Worm (Caenorhabditis elegans): ENCODE results near the gene frpr-15.
A peak's percentile ranks its signal among the peaks of the same experiment; 100 is the strongest.

The frpr-15 gene

DNA sequence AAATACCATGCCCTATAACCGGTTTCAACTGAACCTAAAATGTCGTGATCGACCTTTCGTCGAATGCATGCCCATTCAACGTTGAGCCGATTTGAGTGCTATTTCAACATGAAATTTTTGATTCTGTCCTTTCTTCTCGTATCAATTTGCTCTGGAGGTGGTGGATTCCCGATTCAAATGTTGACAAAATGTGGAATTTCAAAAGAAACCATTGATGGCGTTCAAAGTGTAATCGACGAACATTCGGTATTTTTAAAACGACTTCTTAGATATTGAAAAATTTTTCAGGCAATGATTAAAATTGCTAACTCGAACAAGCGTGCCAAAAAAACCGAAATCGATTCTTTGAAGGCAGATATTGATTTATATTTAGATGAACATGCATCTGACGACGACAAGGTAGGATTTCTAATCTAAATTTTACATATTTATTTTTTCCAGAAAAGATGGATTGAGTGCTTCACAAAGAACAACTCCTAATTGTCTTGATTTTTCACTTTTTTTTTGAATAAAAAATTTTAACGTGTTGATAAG lies 47.3 kb downstream of the frpr-15 start, which contains the start of gene R11D1.13:
R11D1.13 (plus strand) TSS at position 51 of the 534 bp plus-strand sequence.
- TF ChIP-seq ama-1 (optimal IDR thresholded peaks at IDR 0.05) (no peak), daf-19 (GFP tag; conservative IDR thresholded peaks at IDR 0.05) (0 out of 2 replicates have a peak, but pooled peaks have one; percentile 46), lin-38 (GFP tag; IDR thresholded peaks at IDR 0.05) (peak; percentile 36; the same call in 1 of the 2 replicates), egl-43 (GFP tag; IDR thresholded peaks at IDR 0.05) (no peak), lin-39 (tag; optimal IDR thresholded peaks at IDR 0.05) (no peak), dmd-9 (GFP tag; IDR thresholded peaks at IDR 0.05) (no peak), nhr-48 (tag; optimal IDR thresholded peaks at IDR 0.05) (no peak), mes-2 (tag; optimal IDR thresholded peaks at IDR 0.05; ENCODE audit: poor library complexity, severe bottlenecking) (no peak), lin-13 (GFP tag; optimal IDR thresholded peaks at IDR 0.05) (no peak), mxl-3 (GFP tag; optimal IDR thresholded peaks at IDR 0.05) (no peak), spr-1 (tag; optimal IDR thresholded peaks at IDR 0.05) (no peak), aha-1 (tag) (no peak), madf-9 (GFP tag; conservative IDR thresholded peaks at IDR 0.05) (no peak), zfp-3 (GFP tag; conservative IDR thresholded peaks at IDR 0.05) (no peak), Y48G9A.11 (GFP tag; IDR thresholded peaks at IDR 0.05) (peak; percentile 31; the same call in 1 of the 2 replicates), D1046.2 (GFP tag; IDR thresholded peaks at IDR 0.05) (no peak), egl-27 (tag; optimal IDR thresholded peaks at IDR 0.05) (no peak), zag-1 (tag; optimal IDR thresholded peaks at IDR 0.05) (no peak), Y5F2A.4 (GFP tag; optimal IDR thresholded peaks at IDR 0.05) (no peak), nhr-10 (tag; optimal IDR thresholded peaks at IDR 0.05) (no peak), ces-1 (GFP tag; optimal IDR thresholded peaks at IDR 0.05) (no peak), pqm-1 (tag; optimal IDR thresholded peaks at IDR 0.05) (no peak), ztf-7 (tag; optimal IDR thresholded peaks at IDR 0.05) (no peak)

- peak; percentile 54 for TF ChIP-seq nhr-102 (tag; optimal IDR thresholded peaks at IDR 0.05)
- no peak for TF ChIP-seq daf-19 (GFP tag; conservative IDR thresholded peaks at IDR 0.05)
- no peak for TF ChIP-seq gei-8 (GFP tag; optimal IDR thresholded peaks at IDR 0.05)
- TF ChIP-seq lin-1 (GFP tag; IDR thresholded peaks at IDR 0.05) = no peak
- TF ChIP-seq ceh-20 (GFP tag; IDR thresholded peaks at IDR 0.05) = no peak
- TF ChIP-seq nhr-25 (tag; optimal IDR thresholded peaks at IDR 0.05; ENCODE audit: borderline replicate concordance, insufficient read depth) = peak; percentile 35
- peak; percentile 76 for TF ChIP-seq hlh-30 (tag; optimal IDR thresholded peaks at IDR 0.05; ENCODE audit: insufficient read depth)
- TF ChIP-seq hmg-1.1 (GFP tag; IDR thresholded peaks at IDR 0.05) = no peak; the same call in 1 of the 2 replicates
- peak; percentile 38 to 94 for TF ChIP-seq lsy-2 (tag; optimal IDR thresholded peaks at IDR 0.05)
- no peak for TF ChIP-seq daf-8 (GFP tag; IDR thresholded peaks at IDR 0.05)
- TF ChIP-seq lin-15B (tag; optimal IDR thresholded peaks at IDR 0.05) = peak; percentile 86
- TF ChIP-seq unc-39 (tag; optimal IDR thresholded peaks at IDR 0.05) = no peak
- TF ChIP-seq nhr-42 (GFP tag; IDR thresholded peaks at IDR 0.05) = 0 out of 2 replicates have a peak, but pooled peaks have one; percentile 57
- TF ChIP-seq dmd-6 (GFP tag; IDR thresholded peaks at IDR 0.05) = peak; percentile 67
- TF ChIP-seq php-3 (GFP tag; IDR thresholded peaks at IDR 0.05) = no peak
- no peak for TF ChIP-seq zfp-2 (tag; optimal IDR thresholded peaks at IDR 0.05)
- TF ChIP-seq jun-1 (tag; optimal IDR thresholded peaks at IDR 0.05) = no peak
- no peak for TF ChIP-seq nhr-237 (tag; optimal IDR thresholded peaks at IDR 0.05)
- TF ChIP-seq rbr-2 (tag; optimal IDR thresholded peaks at IDR 0.05) = peak; percentile 73
- peak; percentile 46 for TF ChIP-seq aha-1 (tag)
- TF ChIP-seq snpc-4 (tag; optimal IDR thresholded peaks at IDR 0.05) = no peak
- TF ChIP-seq Y75B8A.6 (GFP tag; IDR thresholded peaks at IDR 0.05) = no peak
- TF ChIP-seq F37D6.2 (tag; optimal IDR thresholded peaks at IDR 0.05) = peak; percentile 22
- TF ChIP-seq pqm-1 (tag; optimal IDR thresholded peaks at IDR 0.05) = peak; percentile 42
- TF ChIP-seq mxl-2 (GFP tag; conservative IDR thresholded peaks at IDR 0.05) = no peak
- no peak for TF ChIP-seq pha-4 (GFP tag; IDR thresholded peaks at IDR 0.05)
- no peak for TF ChIP-seq pha-4 (tag; optimal IDR thresholded peaks at IDR 0.05)
- no peak for TF ChIP-seq zag-1 (tag; optimal IDR thresholded peaks at IDR 0.05)
- TF ChIP-seq mdl-1 (tag; optimal IDR thresholded peaks at IDR 0.05) = peak in 1 of 2 experiments; percentile 20
- TF ChIP-seq nhr-48 (tag; optimal IDR thresholded peaks at IDR 0.05) = no peak
- no peak for TF ChIP-seq F44E2.7 (GFP tag; IDR thresholded peaks at IDR 0.05)
Measured at ce11 chrV:12728062-12728665, 48.3 kb downstream of the frpr-15 start, which contains the start of the genes rpl-28 and mrpl-49. TSS of gene rpl-28 (minus strand) at chrV:12728112. TSS of gene mrpl-49 (plus strand) at chrV:12728631.
